Fruit fly (Drosophila melanogaster) whole organism, adult: ENCODE measurements around the gene RhoGAP93B.

Source experiments
- CG11617 ChIP-seq: fragments of 200-800 bp; sonication (Bioruptor generic); optimal IDR thresholded peaks from 2 replicates; lab custom pipeline; 2017; ENCODE audit warnings: mild to moderate bottlenecking, missing biosample characterization, missing genetic modification reagents, missing genetic modification characterization
- CG12768 ChIP-seq: fragments of 200-800 bp; sonication (Bioruptor generic); optimal IDR thresholded peaks from 2 replicates; lab custom pipeline; 2017; ENCODE audit warnings: missing biosample characterization, missing genetic modification characterization, mild to moderate bottlenecking, moderate library complexity, missing genetic modification reagents
- CG14711 ChIP-seq: fragments of 200-800 bp; sonication (Bioruptor generic); optimal IDR thresholded peaks from 2 replicates; lab custom pipeline; 2018; ENCODE audit warnings: missing biosample characterization, mild to moderate bottlenecking, missing genetic modification characterization, moderate library complexity
- CG1620 ChIP-seq: fragments of 200-800 bp; sonication (Bioruptor generic); optimal IDR thresholded peaks from 2 replicates; lab custom pipeline; 2016; ENCODE audit warnings: missing biosample characterization, missing genetic modification characterization
- CG33017 ChIP-seq: fragments of 200-800 bp; sonication (Bioruptor generic); optimal IDR thresholded peaks from 2 replicates; lab custom pipeline; 2018; ENCODE audit warnings: missing biosample characterization, mild to moderate bottlenecking, missing genetic modification characterization, moderate library complexity
- CG5204 ChIP-seq: fragments of 200-800 bp; sonication (Bioruptor generic); optimal IDR thresholded peaks from 2 replicates; lab custom pipeline; 2016; ENCODE audit warnings: missing biosample characterization, missing genetic modification characterization
- CG7045 ChIP-seq: fragments of 200-800 bp; sonication (Bioruptor generic); optimal IDR thresholded peaks from 2 replicates; lab custom pipeline; 2017; ENCODE audit warnings: missing biosample characterization, mild to moderate bottlenecking, missing genetic modification characterization
- CG7101 ChIP-seq: fragments of 200-800 bp; sonication (Bioruptor generic); optimal IDR thresholded peaks from 2 replicates; lab custom pipeline; 2018; ENCODE audit warnings: missing biosample characterization, mild to moderate bottlenecking, missing genetic modification characterization, moderate library complexity
- Clk ChIP-seq: fragments of 200-800 bp; sonication (Bioruptor generic); optimal IDR thresholded peaks from 2 replicates; lab custom pipeline; 2017; ENCODE audit warnings: missing biosample characterization, missing genetic modification characterization
- Crg-1 ChIP-seq: fragments of 200-800 bp; sonication (Bioruptor generic); optimal IDR thresholded peaks from 2 replicates; lab custom pipeline; 2016; ENCODE audit warnings: missing biosample characterization, missing genetic modification characterization
- Hr96 ChIP-seq: fragments of 200-800 bp; sonication (Bioruptor generic); optimal IDR thresholded peaks from 2 replicates; lab custom pipeline; 2016; ENCODE audit warnings: missing biosample characterization, missing genetic modification characterization
- Mnt ChIP-seq: fragments of 200-800 bp; sonication (Bioruptor generic); optimal IDR thresholded peaks from 2 replicates; lab custom pipeline; 2016; ENCODE audit warnings: missing biosample characterization, mild to moderate bottlenecking, missing genetic modification characterization
- bab1 ChIP-seq: fragments of 200-800 bp; sonication (Bioruptor generic); optimal IDR thresholded peaks from 3 replicates; lab custom pipeline; 2019; ENCODE audit warnings: missing biosample characterization, mild to moderate bottlenecking, missing genetic modification characterization, moderate library complexity
- cic ChIP-seq: fragments of 200-800 bp; sonication (Bioruptor generic); optimal IDR thresholded peaks from 2 replicates; lab custom pipeline; 2017; ENCODE audit warnings: missing biosample characterization, mild to moderate bottlenecking, missing genetic modification characterization, moderate library complexity
- cnc ChIP-seq, 2 experiments: fragments of >200 bp; optimal IDR thresholded peaks; 2 replicates each; lab custom pipeline; 2017
- kay ChIP-seq: fragments of 200-800 bp; sonication (Bioruptor generic); peaks from one replicate; lab custom pipeline; 2016; ENCODE audit warnings: missing biosample characterization, missing genetic modification characterization, borderline replicate concordance
- ovo ChIP-seq: fragments of 200-800 bp; sonication (Bioruptor generic); optimal IDR thresholded peaks from 2 replicates; lab custom pipeline; 2016; ENCODE audit warnings: missing biosample characterization, missing genetic modification characterization
- pad ChIP-seq: fragments of 200-800 bp; sonication (Bioruptor generic); optimal IDR thresholded peaks from 3 replicates; lab custom pipeline; 2017; ENCODE audit warnings: missing biosample characterization, missing genetic modification characterization, mild to moderate bottlenecking, moderate library complexity, missing genetic modification reagents
- tj ChIP-seq: fragments of 200-800 bp; sonication (Bioruptor generic); optimal IDR thresholded peaks from 3 replicates; lab custom pipeline; 2017; ENCODE audit warnings: missing biosample characterization, mild to moderate bottlenecking, missing genetic modification characterization, moderate library complexity
- toe ChIP-seq: fragments of 200-800 bp; sonication (Bioruptor generic); optimal IDR thresholded peaks from 2 replicates; lab custom pipeline; 2016; ENCODE audit warnings: missing biosample characterization, missing genetic modification characterization

Gene RhoGAP93B

dm6 chr3R:21097160-21097559 is 467 bp downstream of the RhoGAP93B start:
- TF ChIP-seq Hr96 (GFP tag; lab: Kevin White, UChicago): no peak

DNA sequence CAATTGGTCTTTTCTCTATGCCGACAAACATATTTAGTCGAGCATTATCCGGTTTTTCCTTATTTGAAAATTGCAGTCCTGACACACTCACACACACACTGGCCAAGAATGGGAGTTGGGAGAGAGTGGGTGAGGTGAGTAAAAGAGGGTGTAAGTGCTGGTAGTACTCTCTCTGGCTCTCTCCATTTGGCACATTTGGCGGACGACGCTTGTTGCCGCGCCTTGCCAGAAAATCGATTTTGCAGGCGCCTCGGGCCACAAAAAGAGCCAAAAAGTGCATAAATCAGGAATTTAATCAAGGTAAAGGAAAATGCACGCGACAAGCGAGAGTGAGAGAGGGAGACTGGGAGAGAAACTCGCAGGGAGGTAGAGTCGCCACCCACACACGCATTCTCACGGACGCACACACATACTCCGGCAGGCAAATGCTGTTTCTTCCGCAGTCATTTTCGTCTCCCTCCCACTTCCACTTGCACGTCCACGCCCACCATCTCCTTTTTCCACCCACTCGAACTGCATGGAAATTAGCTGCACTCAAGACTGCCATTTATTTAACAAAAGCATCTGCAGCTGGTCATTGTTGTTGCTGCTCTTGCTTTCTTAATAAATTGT is 989 bp downstream of the RhoGAP93B start:
- no peak for TF ChIP-seq CG7101 (tag; lab: Kevin White, UChicago)
- no peak for TF ChIP-seq CG14711
- no peak for TF ChIP-seq Mnt (GFP tag; lab: Kevin White, UChicago)
- TF ChIP-seq CG7045: no peak
- no peak for TF ChIP-seq tj (GFP tag; lab: Kevin White, UChicago)
- TF ChIP-seq cnc (optimal IDR thresholded peaks at IDR 0.05; lab: Kevin White, UChicago): no peak
- TF ChIP-seq pad (GFP tag; lab: Kevin White, UChicago): no peak
- TF ChIP-seq bab1 (GFP tag; lab: Kevin White, UChicago): no peak
- TF ChIP-seq Clk: no peak
- no peak for TF ChIP-seq cic
- no peak for TF ChIP-seq ovo
- no peak for TF ChIP-seq toe (GFP tag; lab: Kevin White, UChicago)
- no peak for TF ChIP-seq CG11617 (GFP tag; lab: Kevin White, UChicago)
- TF ChIP-seq CG33017 (tag; lab: Kevin White, UChicago): no peak
- no peak for TF ChIP-seq kay (GFP tag; lab: Kevin White, UChicago)
- TF ChIP-seq CG5204: no peak
- no peak for TF ChIP-seq Crg-1 (GFP tag; lab: Kevin White, UChicago)
- TF ChIP-seq CG1620 (GFP tag; lab: Kevin White, UChicago): no peak
- TF ChIP-seq CG12768 (GFP tag; lab: Kevin White, UChicago): no peak

DNA sequence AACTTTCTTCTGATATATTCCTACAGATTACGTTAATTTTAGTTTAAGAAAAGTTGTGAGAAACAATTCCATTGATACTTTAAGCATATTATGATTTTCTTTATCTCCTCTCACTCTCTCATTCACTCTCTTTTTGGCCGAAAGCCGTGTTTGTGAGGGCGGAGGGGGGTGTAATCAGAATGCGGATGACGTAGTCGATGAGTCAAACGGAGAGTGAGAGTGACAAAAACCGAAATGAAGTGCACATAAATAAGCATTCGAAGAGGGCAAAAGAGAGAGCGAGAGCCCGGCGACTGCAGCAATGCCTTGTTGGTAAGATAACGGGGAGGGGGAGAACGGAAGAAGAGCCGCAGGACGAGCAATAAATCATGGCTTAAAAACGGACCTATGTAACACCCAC is 3.3 kb downstream of the RhoGAP93B start:
- TF ChIP-seq CG33017 (tag; lab: Kevin White, UChicago): no peak
- TF ChIP-seq CG1620 (GFP tag; lab: Kevin White, UChicago): no peak
- TF ChIP-seq pad (GFP tag; lab: Kevin White, UChicago): no peak
- no peak for TF ChIP-seq toe (GFP tag; lab: Kevin White, UChicago)
- no peak for TF ChIP-seq Mnt (GFP tag; lab: Kevin White, UChicago)

DNA sequence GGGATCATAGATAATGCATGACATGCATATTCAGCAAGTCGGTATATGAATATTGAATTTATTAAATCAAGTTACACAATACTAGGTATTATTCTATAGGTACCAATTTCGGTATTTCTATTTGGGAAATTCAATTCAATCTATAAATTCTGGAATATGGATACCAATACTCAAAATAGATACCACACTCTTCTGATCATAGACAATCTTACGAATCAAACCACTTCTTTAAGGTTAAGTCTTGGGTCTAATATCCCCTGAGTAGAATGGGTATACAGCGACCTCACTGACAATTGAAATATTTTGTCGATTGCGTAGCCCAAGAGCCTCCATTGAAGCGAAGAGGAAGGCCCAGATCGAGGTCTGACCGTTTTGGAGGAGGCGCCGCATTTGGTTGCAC is 4.8 kb downstream of the RhoGAP93B start:
- TF ChIP-seq CG14711 (no peak), CG11617 (GFP tag; lab: Kevin White, UChicago) (no peak), Hr96 (GFP tag; lab: Kevin White, UChicago) (no peak), CG5204 (no peak), Mnt (GFP tag; lab: Kevin White, UChicago) (no peak), CG7045 (no peak), CG33017 (tag; lab: Kevin White, UChicago) (no peak), cnc (optimal IDR thresholded peaks at IDR 0.05; lab: Kevin White, UChicago) (no peak), cic (no peak), ovo (no peak), pad (GFP tag; lab: Kevin White, UChicago) (no peak), Crg-1 (GFP tag; lab: Kevin White, UChicago) (no peak), kay (GFP tag; lab: Kevin White, UChicago) (no peak), CG12768 (GFP tag; lab: Kevin White, UChicago) (no peak), CG7101 (tag; lab: Kevin White, UChicago) (no peak), CG1620 (GFP tag; lab: Kevin White, UChicago) (no peak), toe (GFP tag; lab: Kevin White, UChicago) (no peak), bab1 (GFP tag; lab: Kevin White, UChicago) (no peak), tj (GFP tag; lab: Kevin White, UChicago) (no peak), Clk (no peak)

dm6 chr3R:21092036-21092435 is 5.6 kb downstream of the RhoGAP93B start:
- TF ChIP-seq tj (GFP tag; lab: Kevin White, UChicago) (no peak), cnc (optimal IDR thresholded peaks at IDR 0.05; lab: Kevin White, UChicago) (no peak), kay (GFP tag; lab: Kevin White, UChicago) (no peak), pad (GFP tag; lab: Kevin White, UChicago) (no peak), CG1620 (GFP tag; lab: Kevin White, UChicago) (no peak), CG11617 (GFP tag; lab: Kevin White, UChicago) (no peak), CG33017 (tag; lab: Kevin White, UChicago) (no peak), toe (GFP tag; lab: Kevin White, UChicago) (no peak), CG7101 (tag; lab: Kevin White, UChicago) (no peak), CG5204 (no peak), bab1 (GFP tag; lab: Kevin White, UChicago) (no peak), Mnt (GFP tag; lab: Kevin White, UChicago) (no peak), CG14711 (no peak), Crg-1 (GFP tag; lab: Kevin White, UChicago) (no peak), Clk (no peak), CG7045 (no peak), cic (no peak), ovo (no peak), CG12768 (GFP tag; lab: Kevin White, UChicago) (no peak)

DNA sequence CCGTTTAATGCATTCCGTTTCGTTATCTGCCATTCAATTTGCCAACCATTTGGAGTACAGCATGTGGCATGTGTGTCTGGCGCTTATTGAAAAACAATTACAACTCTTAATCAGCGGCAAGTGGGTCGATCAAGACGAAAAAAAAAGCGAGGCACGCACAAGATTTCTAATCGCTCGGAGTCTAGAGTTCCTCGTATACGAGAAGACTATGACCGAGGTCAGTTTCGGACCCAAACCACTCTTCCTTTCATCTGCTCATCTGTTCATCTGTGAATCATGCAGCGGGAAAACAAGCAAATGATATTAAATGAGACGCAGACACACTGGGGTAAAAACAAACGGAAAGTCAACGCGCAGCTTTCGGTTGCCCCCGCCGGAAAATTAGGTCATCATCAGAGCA is 6.1 kb downstream of the RhoGAP93B start:
- no peak for TF ChIP-seq CG7045
- TF ChIP-seq bab1 (GFP tag; lab: Kevin White, UChicago): no peak
- no peak for TF ChIP-seq Hr96 (GFP tag; lab: Kevin White, UChicago)
- no peak for TF ChIP-seq CG7101 (tag; lab: Kevin White, UChicago)
- TF ChIP-seq ovo: no peak
- TF ChIP-seq Crg-1 (GFP tag; lab: Kevin White, UChicago): no peak
- no peak for TF ChIP-seq kay (GFP tag; lab: Kevin White, UChicago)
- no peak for TF ChIP-seq tj (GFP tag; lab: Kevin White, UChicago)
- TF ChIP-seq CG14711: no peak
- no peak for TF ChIP-seq CG11617 (GFP tag; lab: Kevin White, UChicago)
- TF ChIP-seq pad (GFP tag; lab: Kevin White, UChicago): no peak
